Worm (Caenorhabditis elegans) whole organism, L2 larva: ENCODE results near the gene anmt-1.

ENCODE experiments used
- nhr-21 ChIP-seq: fragments of 150-350 bp; optimal IDR thresholded peaks from 2 replicates; lab custom pipeline; 2014; ENCODE audit warnings: missing biosample characterization, missing genetic modification characterization
- zag-1 ChIP-seq: fragments of 150-350 bp; optimal IDR thresholded peaks from 2 replicates; lab custom pipeline; 2014; ENCODE audit warnings: missing biosample characterization, missing genetic modification characterization

DNA sequence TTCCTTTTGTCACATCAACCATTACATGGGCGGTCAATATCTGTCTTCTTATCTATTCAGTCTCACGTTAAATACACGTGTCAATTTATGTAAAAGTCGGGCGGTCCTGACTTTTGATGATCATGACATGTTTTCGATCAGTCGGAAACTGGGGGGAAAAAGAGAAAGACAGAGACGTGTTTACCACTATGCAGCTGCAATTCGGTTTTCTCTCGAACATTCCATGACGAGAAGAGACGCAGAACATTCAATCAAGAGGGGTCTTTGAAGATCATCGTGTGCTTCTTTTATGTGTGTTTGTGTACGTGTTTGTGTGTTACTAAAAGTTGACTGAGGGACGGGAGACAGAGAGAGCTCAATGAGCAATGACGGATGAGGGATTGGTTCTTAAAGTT is 26.2 kb upstream of the anmt-1 start:
- TF ChIP-seq zag-1 (tag; lab: Kevin White, UChicago) (peak; percentile 54), nhr-21 (tag; lab: Kevin White, UChicago) (peak; percentile 97)
